Worm (Caenorhabditis elegans) whole organism, L4 larva: ENCODE results near the gene rpb-11.

Experiments
- daf-19 ChIP-seq: fragments of 200-800 bp; sonication (Bioruptor generic); conservative IDR thresholded peaks from 2 replicates; pipeline ENCODE4 v1.3.6; 2022; ENCODE audit warnings: missing genetic modification characterization, missing compliant biosample characterization
- lin-39 ChIP-seq: fragments of 150-350 bp; optimal IDR thresholded peaks from 2 replicates; lab custom pipeline; 2014; ENCODE audit warnings: missing biosample characterization, missing genetic modification reagents, missing genetic modification characterization
- nhr-76 ChIP-seq: fragments of 150-350 bp; optimal IDR thresholded peaks from 2 replicates; lab custom pipeline; 2014; ENCODE audit warnings: missing biosample characterization, missing genetic modification characterization
- pha-4 ChIP-seq, 2 experiments: fragments of 150-350 bp in 1 of 2; fragments of 200-800 bp in 1 of 2; sonication (Bioruptor generic) in 1 of 2; IDR thresholded peaks in 1 of 2; optimal IDR thresholded peaks in 1 of 2; 2 replicates each; pipeline versions ENCODE4 v1.3.6 to Lab custom; 2014 to 2022; ENCODE audit warnings: missing genetic modification characterization in 2 of 2, missing genetic modification reagents in 2 of 2, missing biosample characterization in 1 of 2, missing compliant biosample characterization in 1 of 2
- snpc-4 ChIP-seq: fragments of 150-350 bp; optimal IDR thresholded peaks from 2 replicates; lab custom pipeline; 2014; ENCODE audit warnings: missing biosample characterization, missing genetic modification characterization

- no peak for TF ChIP-seq lin-39
- TF ChIP-seq pha-4 (GFP tag; IDR thresholded peaks at IDR 0.05; lab: Robert Waterston, UW) = no peak
- TF ChIP-seq pha-4 (tag; optimal IDR thresholded peaks at IDR 0.05; lab: Kevin White, UChicago) = no peak
- TF ChIP-seq daf-19 (GFP tag; lab: Robert Waterston, UW) = no peak
- no peak for TF ChIP-seq snpc-4 (tag; lab: Kevin White, UChicago)
- no peak for TF ChIP-seq nhr-76 (tag; lab: Kevin White, UChicago)
Observed at ce11 chrII:14055717-14056116, 4.2 kb upstream of the rpb-11 start.
